Fruit fly (Drosophila melanogaster) whole organism, embryonic: ENCODE data around the gene CG11891.

Experiments
- Ada2b ChIP-seq: fragments of 200-800 bp; sonication (Bioruptor generic); IDR thresholded peaks from 2 replicates; pipeline ENCODE4 v1.3.6; 2022; ENCODE audit warnings: missing biosample characterization, missing genetic modification characterization
- Adf1 ChIP-seq: fragments of 200-800 bp; sonication (Bioruptor generic); IDR thresholded peaks from 2 replicates; pipeline ENCODE4 v1.3.6; 2022; ENCODE audit warnings: missing biosample characterization, missing genetic modification characterization
- Atf3 ChIP-seq: fragments of 200-800 bp; sonication (Bioruptor generic); optimal IDR thresholded peaks from 3 replicates; lab custom pipeline; 2016; ENCODE audit warnings: missing biosample characterization, missing genetic modification characterization
- B-H2 ChIP-seq: fragments of 200-800 bp; sonication (Bioruptor generic); optimal IDR thresholded peaks from 2 replicates; lab custom pipeline; 2018; ENCODE audit warnings: missing biosample characterization, mild to moderate bottlenecking, missing genetic modification characterization
- CG10147 ChIP-seq: fragments of 200-800 bp; sonication (Bioruptor generic); optimal IDR thresholded peaks from 2 replicates; lab custom pipeline; 2019; ENCODE audit warnings: missing biosample characterization, mild to moderate bottlenecking, missing genetic modification characterization, moderate library complexity
- CG10274 ChIP-seq: fragments of 200-800 bp; sonication (Bioruptor generic); optimal IDR thresholded peaks from 3 replicates; lab custom pipeline; 2017; ENCODE audit warnings: missing biosample characterization, mild to moderate bottlenecking, missing genetic modification characterization
- CG11247 ChIP-seq: fragments of 200-800 bp; sonication (Bioruptor generic); IDR thresholded peaks from 2 replicates; pipeline ENCODE4 v1.3.6; 2022; ENCODE audit warnings: missing biosample characterization, missing genetic modification characterization
- CG11504 ChIP-seq: fragments of 200-800 bp; sonication (Bioruptor generic); optimal IDR thresholded peaks from 3 replicates; lab custom pipeline; 2019; ENCODE audit warnings: missing biosample characterization, mild to moderate bottlenecking, missing genetic modification characterization, moderate library complexity
- CG12219 ChIP-seq: fragments of 200-800 bp; sonication (Bioruptor generic); optimal IDR thresholded peaks from 3 replicates; lab custom pipeline; 2018; ENCODE audit warnings: missing biosample characterization, mild to moderate bottlenecking, missing genetic modification characterization
- CG12236 ChIP-seq: fragments of 200-800 bp; sonication (Bioruptor generic); optimal IDR thresholded peaks from 2 replicates; lab custom pipeline; 2016; ENCODE audit warnings: missing biosample characterization, missing genetic modification characterization
- CG12769 ChIP-seq: fragments of 200-800 bp; sonication (Bioruptor generic); optimal IDR thresholded peaks from 2 replicates; lab custom pipeline; 2019; ENCODE audit warnings: missing biosample characterization, mild to moderate bottlenecking, missing genetic modification characterization, moderate library complexity
- CG13424 ChIP-seq: fragments of 200-800 bp; sonication (Bioruptor generic); optimal IDR thresholded peaks from 2 replicates; lab custom pipeline; 2019; ENCODE audit warnings: missing biosample characterization, mild to moderate bottlenecking, missing genetic modification characterization, moderate library complexity
- CG14441 ChIP-seq: fragments of 200-800 bp; sonication (Bioruptor generic); IDR thresholded peaks from 2 replicates; pipeline ENCODE4 v1.3.6; 2022; ENCODE audit warnings: missing biosample characterization, missing genetic modification characterization
- CG14965 ChIP-seq: fragments of 200-800 bp; sonication (Bioruptor generic); optimal IDR thresholded peaks from 2 replicates; lab custom pipeline; 2016; ENCODE audit warnings: missing biosample characterization, missing genetic modification characterization, borderline replicate concordance
- CG17328 ChIP-seq: fragments of 200-800 bp; sonication (Bioruptor generic); IDR thresholded peaks from 2 replicates; pipeline ENCODE4 v1.3.6; 2022; ENCODE audit warnings: missing biosample characterization, missing genetic modification characterization
- CG18599 ChIP-seq: fragments of 200-800 bp; sonication (Bioruptor generic); optimal IDR thresholded peaks from 3 replicates; lab custom pipeline; 2017; ENCODE audit warnings: missing biosample characterization, missing genetic modification characterization, mild to moderate bottlenecking, moderate library complexity, missing genetic modification reagents
- CG31224 ChIP-seq: fragments of 200-800 bp; sonication (Bioruptor generic); IDR thresholded peaks from 2 replicates; pipeline ENCODE4 v1.3.6; 2022; ENCODE audit warnings: missing biosample characterization, missing genetic modification characterization
- CG32772 ChIP-seq: fragments of 200-800 bp; sonication (Bioruptor generic); IDR thresholded peaks from 2 replicates; pipeline ENCODE4 v1.3.6; 2022; ENCODE audit warnings: missing biosample characterization, missing genetic modification characterization
- CG33213 ChIP-seq: fragments of 200-800 bp; sonication (Bioruptor generic); optimal IDR thresholded peaks from 3 replicates; lab custom pipeline; 2016; ENCODE audit warnings: missing biosample characterization, missing genetic modification characterization
- CG34376 ChIP-seq: fragments of 200-800 bp; sonication (Bioruptor generic); optimal IDR thresholded peaks from 2 replicates; lab custom pipeline; 2018; ENCODE audit warnings: missing biosample characterization, mild to moderate bottlenecking, missing genetic modification characterization
- CG3995 ChIP-seq: fragments of 200-800 bp; sonication (Bioruptor generic); optimal IDR thresholded peaks from 3 replicates; lab custom pipeline; 2016; ENCODE audit warnings: missing biosample characterization, missing genetic modification characterization
- CG4404 ChIP-seq: fragments of 200-800 bp; sonication (Bioruptor generic); IDR thresholded peaks from 2 replicates; pipeline ENCODE4 v1.3.6; 2022; ENCODE audit warnings: missing biosample characterization, missing genetic modification characterization
- CG6683 ChIP-seq: fragments of 200-800 bp; sonication (Bioruptor generic); optimal IDR thresholded peaks from 2 replicates; lab custom pipeline; 2017; ENCODE audit warnings: missing biosample characterization, mild to moderate bottlenecking, missing genetic modification characterization, missing genetic modification reagents
- CG9215 ChIP-seq: fragments of 200-800 bp; sonication (Bioruptor generic); IDR thresholded peaks from 2 replicates; pipeline ENCODE4 v1.3.6; 2022; ENCODE audit warnings: missing biosample characterization, missing genetic modification characterization
- Dbx ChIP-seq: fragments of 200-800 bp; sonication (Bioruptor generic); IDR thresholded peaks from 3 replicates; pipeline ENCODE4 v1.3.6; 2022; ENCODE audit warnings: missing biosample characterization, missing genetic modification characterization
- Elba2 ChIP-seq: fragments of 200-800 bp; sonication (Bioruptor generic); optimal IDR thresholded peaks from 3 replicates; lab custom pipeline; 2016; ENCODE audit warnings: missing biosample characterization, missing genetic modification characterization
- Ets65A ChIP-seq: fragments of 200-800 bp; sonication (Bioruptor generic); peaks from one replicate; lab custom pipeline; 2016; ENCODE audit warnings: missing biosample characterization, missing genetic modification characterization
- HHEX ChIP-seq: fragments of 200-800 bp; sonication (Bioruptor generic); optimal IDR thresholded peaks from 3 replicates; lab custom pipeline; 2017; ENCODE audit warnings: missing biosample characterization, mild to moderate bottlenecking, missing genetic modification characterization, missing genetic modification reagents
- Mes4 ChIP-seq: fragments of 200-800 bp; sonication (Bioruptor generic); optimal IDR thresholded peaks from 2 replicates; lab custom pipeline; 2016; ENCODE audit warnings: missing biosample characterization, missing genetic modification characterization
- Nf-YA ChIP-seq: fragments of 200-800 bp; sonication (Bioruptor generic); IDR thresholded peaks from 2 replicates; pipeline ENCODE4 v1.3.6; 2022; ENCODE audit warnings: missing biosample characterization, missing genetic modification characterization
- Xrp1 ChIP-seq: fragments of 200-800 bp; sonication (Bioruptor generic); IDR thresholded peaks from 2 replicates; pipeline ENCODE4 v1.3.6; 2022; ENCODE audit warnings: missing biosample characterization, missing genetic modification characterization
- br ChIP-seq: fragments of >200 bp; optimal IDR thresholded peaks from 2 replicates; lab custom pipeline; 2017
- chinmo ChIP-seq: fragments of 200-800 bp; sonication (Bioruptor generic); IDR thresholded peaks from 4 replicates; pipeline ENCODE4 v1.3.6; 2022; ENCODE audit warnings: missing biosample characterization, missing genetic modification characterization; ENCODE audit not compliant: partially characterized antibody
- ci ChIP-seq: fragments of 200-800 bp; sonication (Bioruptor generic); IDR thresholded peaks from 3 replicates; pipeline ENCODE4 v1.3.6; 2022; ENCODE audit warnings: missing biosample characterization, missing genetic modification characterization
- dpn ChIP-seq, 2 experiments: fragments of 200-800 bp; sonication (Bioruptor generic); optimal IDR thresholded peaks; 3 replicates each; lab custom pipeline; 2016; ENCODE audit warnings: missing biosample characterization in 2 of 2, missing genetic modification characterization in 2 of 2
- ems ChIP-seq: fragments of 200-800 bp; sonication (Bioruptor generic); optimal IDR thresholded peaks from 3 replicates; lab custom pipeline; 2016; ENCODE audit warnings: missing biosample characterization, missing genetic modification characterization
- fd3F ChIP-seq: fragments of 200-800 bp; sonication (Bioruptor generic); optimal IDR thresholded peaks from 2 replicates; lab custom pipeline; 2018; ENCODE audit warnings: missing biosample characterization, mild to moderate bottlenecking, missing genetic modification characterization, moderate library complexity
- fd96Cb ChIP-seq: fragments of 200-800 bp; sonication (Bioruptor generic); optimal IDR thresholded peaks from 2 replicates; lab custom pipeline; 2018; ENCODE audit warnings: missing biosample characterization, mild to moderate bottlenecking, missing genetic modification characterization, moderate library complexity
- fru ChIP-seq: fragments of >200 bp; optimal IDR thresholded peaks from 2 replicates; lab custom pipeline; 2017
- grn ChIP-seq: fragments of 200-800 bp; sonication (Bioruptor generic); optimal IDR thresholded peaks from 3 replicates; lab custom pipeline; 2017; ENCODE audit warnings: missing biosample characterization, missing genetic modification characterization
- inv ChIP-seq: fragments of 200-800 bp; sonication (Bioruptor generic); IDR thresholded peaks from 2 replicates; pipeline ENCODE4 v1.3.6; 2022; ENCODE audit warnings: missing biosample characterization, missing genetic modification characterization; ENCODE audit not compliant: partially characterized antibody
- jumu ChIP-seq: fragments of 200-800 bp; sonication (Bioruptor generic); optimal IDR thresholded peaks from 3 replicates; lab custom pipeline; 2016; ENCODE audit warnings: missing biosample characterization, missing genetic modification characterization
- mld ChIP-seq: fragments of 200-800 bp; sonication (Bioruptor generic); IDR thresholded peaks from 3 replicates; pipeline ENCODE4 v1.3.6; 2022; ENCODE audit warnings: missing biosample characterization, missing genetic modification characterization; ENCODE audit not compliant: partially characterized antibody
- otp ChIP-seq: fragments of 200-800 bp; sonication (Bioruptor generic); IDR thresholded peaks from 3 replicates; pipeline ENCODE4, ENCODE4 v1.3.6; 2022; ENCODE audit warnings: missing biosample characterization, missing genetic modification characterization
- p53 ChIP-seq: fragments of 200-800 bp; sonication (Bioruptor generic); optimal IDR thresholded peaks from 2 replicates; lab custom pipeline; 2016; ENCODE audit warnings: missing biosample characterization, missing genetic modification characterization
- pum ChIP-seq: fragments of 200-800 bp; sonication (Bioruptor generic); optimal IDR thresholded peaks from 2 replicates; lab custom pipeline; 2016; ENCODE audit warnings: missing biosample characterization, missing genetic modification characterization
- sc ChIP-seq, 3 experiments: fragments of >200 bp in 2 of 3; fragments of 200-800 bp in 1 of 3; sonication (Bioruptor generic) in 1 of 3; optimal IDR thresholded peaks; 2 replicates in 2 of 3; 3 replicates in 1 of 3; lab custom pipeline; 2017; ENCODE audit warnings: mild to moderate bottlenecking in 1 of 3, missing biosample characterization in 1 of 3, missing genetic modification characterization in 1 of 3, missing genetic modification reagents in 1 of 3
- shn ChIP-seq: fragments of 200-800 bp; sonication (Bioruptor generic); optimal IDR thresholded peaks from 3 replicates; lab custom pipeline; 2016; ENCODE audit warnings: missing biosample characterization, missing genetic modification characterization
- slbo ChIP-seq: fragments of 200-800 bp; sonication (Bioruptor generic); IDR thresholded peaks from 2 replicates; pipeline ENCODE4 v1.3.6; 2022; ENCODE audit warnings: missing biosample characterization, missing genetic modification characterization
- toy ChIP-seq: fragments of 200-800 bp; sonication (Bioruptor generic); IDR thresholded peaks from 2 replicates; pipeline ENCODE4 v1.3.6; 2022; ENCODE audit warnings: missing biosample characterization, missing genetic modification characterization

CG11891 gene

DNA sequence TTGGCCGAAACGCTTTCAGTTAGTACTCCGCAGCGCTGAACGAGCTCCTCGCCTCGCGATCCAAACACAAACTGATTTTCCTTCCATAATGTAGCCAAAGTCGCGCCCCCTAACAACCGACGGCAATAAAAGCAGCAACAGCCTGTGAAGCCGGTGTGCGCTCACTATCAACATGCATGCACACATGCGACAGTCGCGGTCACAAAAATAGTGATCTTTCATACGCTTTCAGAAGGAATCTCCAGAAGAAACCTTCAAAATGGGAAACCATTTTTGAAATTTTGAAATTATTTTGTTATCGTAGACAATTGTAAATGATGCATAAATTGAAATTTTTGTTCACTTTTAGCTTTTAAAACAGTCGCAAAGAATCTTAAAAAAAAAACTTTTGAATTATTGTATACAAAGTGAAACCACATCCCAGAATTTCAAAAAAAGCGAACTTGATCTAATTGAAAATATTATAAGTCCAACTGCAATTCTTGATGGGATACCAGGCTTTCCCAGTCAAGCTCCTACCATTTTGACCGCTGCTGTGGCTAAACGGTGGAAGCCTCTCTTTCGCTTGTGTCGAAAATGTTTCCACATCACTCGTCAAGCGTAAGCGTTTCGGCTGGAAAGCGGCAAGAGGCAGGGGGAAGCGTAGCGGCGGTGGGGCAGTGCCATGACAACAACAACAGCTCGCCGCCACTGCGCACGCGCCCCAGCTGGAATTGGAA, 37.6 kb upstream of the CG11891 start, which contains the start of gene Cad96Cb (continued):
- TF ChIP-seq HHEX (GFP tag; lab: Kevin White, UChicago) (peak; percentile 74), Adf1 (GFP tag; lab: Robert Waterston, UW) (no peak), slbo (peak; percentile 38; the same call in 1 of the 2 replicates), CG9215 (GFP tag; lab: Robert Waterston, UW) (peak; percentile 40; the same call in 1 of the 2 replicates), Elba2 (GFP tag; lab: Kevin White, UChicago) (no peak), CG13424 (tag; lab: Kevin White, UChicago) (peak; percentile 86), CG17328 (GFP tag; lab: Robert Waterston, UW) (peak; percentile 37), Ets65A (peak; percentile 95), Atf3 (peak; percentile 80), toy (GFP tag; lab: Robert Waterston, UW) (no peak), Xrp1 (GFP tag; lab: Robert Waterston, UW) (peak; percentile 77), CG32772 (GFP tag; lab: Robert Waterston, UW) (no peak), Mes4 (GFP tag; lab: Kevin White, UChicago) (peak; percentile 85), CG10147 (GFP tag; lab: Kevin White, UChicago) (peak; percentile 77), grn (GFP tag; lab: Kevin White, UChicago) (peak; percentile 0), CG4404 (GFP tag; lab: Robert Waterston, UW) (peak; percentile 49), ems (GFP tag; lab: Kevin White, UChicago) (peak; percentile 76), dpn (GFP tag; optimal IDR thresholded peaks at IDR 0.05; lab: Kevin White, UChicago) (peak; percentile 66 to 80), sc (optimal IDR thresholded peaks at IDR 0.05; lab: Kevin White, UChicago) (no peak), sc (GFP tag; optimal IDR thresholded peaks at IDR 0.05; lab: Kevin White, UChicago) (peak; percentile 87), shn (GFP tag; lab: Kevin White, UChicago) (peak; percentile 53), inv (no peak), chinmo (no peak), CG33213 (GFP tag; lab: Kevin White, UChicago) (peak; percentile 49), fd96Cb (tag; lab: Kevin White, UChicago) (peak; percentile 85), CG11504 (tag; lab: Kevin White, UChicago) (peak; percentile 92), CG12769 (tag; lab: Kevin White, UChicago) (no peak), B-H2 (GFP tag; lab: Kevin White, UChicago) (no peak), CG31224 (GFP tag; lab: Robert Waterston, UW) (no peak), br (lab: Kevin White, UChicago) (no peak), otp (GFP tag; lab: Robert Waterston, UW) (peak; percentile 38; the same call in 1 of the 3 replicates), fru (no peak), CG18599 (peak; percentile 78), Nf-YA (GFP tag; lab: Robert Waterston, UW) (no peak), p53 (GFP tag; lab: Kevin White, UChicago) (no peak), CG14441 (GFP tag; lab: Robert Waterston, UW) (0 out of 2 replicates have a peak, but pooled peaks have one; percentile 11), fd3F (GFP tag; lab: Kevin White, UChicago) (peak; percentile 24), CG11247 (GFP tag; lab: Robert Waterston, UW) (peak; percentile 30; the same call in 1 of the 2 replicates), CG14965 (GFP tag; lab: Kevin White, UChicago) (peak; percentile 40), CG12236 (GFP tag; lab: Kevin White, UChicago) (peak; percentile 83), Dbx (GFP tag; lab: Robert Waterston, UW) (no peak), jumu (GFP tag; lab: Kevin White, UChicago) (peak; percentile 76), Ada2b (GFP tag; lab: Robert Waterston, UW) (no peak), CG12219 (GFP tag; lab: Kevin White, UChicago) (peak; percentile 69), CG34376 (GFP tag; lab: Kevin White, UChicago) (peak; percentile 1), CG10274 (GFP tag; lab: Kevin White, UChicago) (peak; percentile 41), CG3995 (GFP tag; lab: Kevin White, UChicago) (peak; percentile 5), pum (GFP tag; lab: Kevin White, UChicago) (peak; percentile 79), CG6683 (GFP tag; lab: Kevin White, UChicago) (no peak), mld (GFP tag; lab: Robert Waterston, UW) (no peak), ci (peak; percentile 63; the same call in 2 of the 3 replicates)
